Worm (Caenorhabditis elegans) whole organism, L4 larva: ENCODE results near the gene T21E8.5.

ENCODE experiments used
- T20F7.1 ChIP-seq: fragments of 200-800 bp; sonication (Bioruptor generic); optimal IDR thresholded peaks from 2 replicates; lab custom pipeline; 2018; ENCODE audit warnings: mild to moderate bottlenecking, missing genetic modification characterization, missing compliant biosample characterization
- ZK546.5 ChIP-seq, 2 experiments: sonication (generic microtip); optimal IDR thresholded peaks; 2 replicates each; lab custom pipeline; 2017; ENCODE audit warnings: missing biosample characterization in 2 of 2, missing genetic modification characterization in 2 of 2
- daf-19 ChIP-seq: fragments of 200-800 bp; sonication (Bioruptor generic); conservative IDR thresholded peaks from 2 replicates; pipeline ENCODE4 v1.3.6; 2022; ENCODE audit warnings: missing genetic modification characterization, missing compliant biosample characterization
- dpl-1 ChIP-seq: fragments of 150-350 bp; optimal IDR thresholded peaks from 2 replicates; lab custom pipeline; 2014; ENCODE audit warnings: missing biosample characterization, missing genetic modification reagents, missing genetic modification characterization
- hlh-30 ChIP-seq: sonication (generic microtip); optimal IDR thresholded peaks from 2 replicates; lab custom pipeline; 2017; ENCODE audit warnings: antibody characterized with exemption, mild to moderate bottlenecking, missing genetic modification characterization, missing compliant biosample characterization; ENCODE audit not compliant: insufficient read depth
- lsy-2 ChIP-seq, 2 experiments: fragments of 150-350 bp in 1 of 2; sonication (generic microtip) in 1 of 2; optimal IDR thresholded peaks; 2 replicates each; lab custom pipeline; 2014 to 2017; ENCODE audit warnings: missing biosample characterization in 2 of 2, missing genetic modification characterization in 2 of 2
- nhr-237 ChIP-seq: sonication (generic microtip); optimal IDR thresholded peaks from 2 replicates; lab custom pipeline; 2017; ENCODE audit warnings: missing biosample characterization, missing genetic modification characterization
- nhr-25 ChIP-seq: sonication (generic microtip); optimal IDR thresholded peaks from 2 replicates; lab custom pipeline; 2017; ENCODE audit warnings: missing genetic modification characterization, mild to moderate bottlenecking, missing compliant biosample characterization, antibody characterized with exemption, moderate library complexity, borderline replicate concordance; ENCODE audit not compliant: insufficient read depth
- nhr-76 ChIP-seq: fragments of 150-350 bp; optimal IDR thresholded peaks from 2 replicates; lab custom pipeline; 2014; ENCODE audit warnings: missing biosample characterization, missing genetic modification characterization
- unc-39 ChIP-seq: sonication (generic microtip); optimal IDR thresholded peaks from 2 replicates; lab custom pipeline; 2017; ENCODE audit warnings: missing biosample characterization, missing genetic modification characterization

- TF ChIP-seq nhr-76 (tag; lab: Kevin White, UChicago) (no peak), lsy-2 (tag; optimal IDR thresholded peaks at IDR 0.05; lab: Kevin White, UChicago) (no peak), dpl-1 (GFP tag; lab: Kevin White, UChicago) (no peak), nhr-25 (tag; lab: Kevin White, UChicago) (no peak), daf-19 (no peak), T20F7.1 (no peak), ZK546.5 (tag; optimal IDR thresholded peaks at IDR 0.05; lab: Kevin White, UChicago) (no peak), nhr-237 (tag; lab: Kevin White, UChicago) (no peak), unc-39 (tag; lab: Kevin White, UChicago) (no peak), hlh-30 (tag; lab: Kevin White, UChicago) (no peak)
Measured at ce11 chrX:10932087-10932486, 46.1 kb downstream of the T21E8.5 start.
